Worm (Caenorhabditis elegans) whole organism, early embryonic: ENCODE measurements around the gene srsx-37.
"Not testable (repeated sequence)": the region's sequence is repeated elsewhere in the genome, so short reads cannot be mapped to it uniquely, and the experiment has no call there.

Experiments
- B0310.2 ChIP-seq: sonication (generic microtip); optimal IDR thresholded peaks from 2 replicates; lab custom pipeline; 2016; ENCODE audit warnings: mild to moderate bottlenecking, missing genetic modification characterization, missing compliant biosample characterization
- F13C5.2 ChIP-seq: sonication (generic microtip); optimal IDR thresholded peaks from 2 replicates; lab custom pipeline; 2017; ENCODE audit warnings: mild to moderate bottlenecking, missing genetic modification characterization, inconsistent platforms, missing compliant biosample characterization
- aly-1 ChIP-seq: sonication (generic microtip); optimal IDR thresholded peaks from 2 replicates; lab custom pipeline; 2016; ENCODE audit warnings: missing genetic modification characterization, missing compliant biosample characterization
- ama-1 ChIP-seq: fragments of 150-350 bp; optimal IDR thresholded peaks from 2 replicates; lab custom pipeline; 2014
- ceh-13 ChIP-seq: fragments of 200-800 bp; sonication (Bioruptor generic); optimal IDR thresholded peaks from 2 replicates; lab custom pipeline; 2018; ENCODE audit warnings: mild to moderate bottlenecking, missing genetic modification characterization, missing compliant biosample characterization
- ceh-36 ChIP-seq: sonication (generic microtip); optimal IDR thresholded peaks from 2 replicates; lab custom pipeline; 2016; ENCODE audit warnings: missing genetic modification characterization, inconsistent platforms, missing compliant biosample characterization
- ets-7 ChIP-seq: sonication (generic microtip); optimal IDR thresholded peaks from 2 replicates; lab custom pipeline; 2016; ENCODE audit warnings: missing genotype, missing genetic modification characterization, missing compliant biosample characterization
- flt-1 ChIP-seq: fragments of 200-800 bp; sonication (Bioruptor generic); IDR thresholded peaks from 2 replicates; pipeline ENCODE4 v1.3.6; 2022; ENCODE audit warnings: missing genetic modification characterization, missing compliant biosample characterization
- hmbx-1 ChIP-seq: sonication (generic microtip); optimal IDR thresholded peaks from 2 replicates; lab custom pipeline; 2016; ENCODE audit warnings: mild to moderate bottlenecking, missing genetic modification characterization, missing compliant biosample characterization
- hmg-4 ChIP-seq: fragments of 200-800 bp; sonication (Bioruptor generic); optimal IDR thresholded peaks from 2 replicates; lab custom pipeline; 2018; ENCODE audit warnings: mild to moderate bottlenecking, missing genetic modification characterization, missing compliant biosample characterization
- hnd-1 ChIP-seq: sonication (generic microtip); optimal IDR thresholded peaks from 2 replicates; lab custom pipeline; 2016; ENCODE audit warnings: missing genetic modification characterization, missing compliant biosample characterization
- pes-1 ChIP-seq: fragments of 200-800 bp; sonication (Bioruptor generic); IDR thresholded peaks from 2 replicates; pipeline ENCODE4 v1.3.6; 2022; ENCODE audit warnings: missing genetic modification reagents, missing genetic modification characterization, missing compliant biosample characterization
- scrt-1 ChIP-seq: fragments of 200-800 bp; sonication (Bioruptor generic); IDR thresholded peaks from 2 replicates; pipeline ENCODE4 v1.3.6; 2022; ENCODE audit warnings: missing genetic modification characterization, missing compliant biosample characterization
- sea-1 ChIP-seq: fragments of 200-800 bp; sonication (Bioruptor generic); conservative IDR thresholded peaks from 2 replicates; pipeline ENCODE4 v1.3.6; 2022; ENCODE audit warnings: missing genetic modification characterization, missing compliant biosample characterization
- tbx-11 ChIP-seq: fragments of 200-800 bp; sonication (Bioruptor generic); IDR thresholded peaks from 2 replicates; pipeline ENCODE4 v1.3.6; 2022; ENCODE audit warnings: missing genetic modification characterization, missing compliant biosample characterization
- tbx-37 ChIP-seq: fragments of 200-800 bp; sonication (Bioruptor generic); conservative IDR thresholded peaks from 2 replicates; pipeline ENCODE4 v1.3.6; 2022; ENCODE audit warnings: missing genetic modification reagents, missing genetic modification characterization, missing compliant biosample characterization
- tra-4 ChIP-seq: sonication (generic microtip); optimal IDR thresholded peaks from 2 replicates; lab custom pipeline; 2017; ENCODE audit warnings: missing genetic modification characterization, missing compliant biosample characterization

Gene srsx-37

DNA sequence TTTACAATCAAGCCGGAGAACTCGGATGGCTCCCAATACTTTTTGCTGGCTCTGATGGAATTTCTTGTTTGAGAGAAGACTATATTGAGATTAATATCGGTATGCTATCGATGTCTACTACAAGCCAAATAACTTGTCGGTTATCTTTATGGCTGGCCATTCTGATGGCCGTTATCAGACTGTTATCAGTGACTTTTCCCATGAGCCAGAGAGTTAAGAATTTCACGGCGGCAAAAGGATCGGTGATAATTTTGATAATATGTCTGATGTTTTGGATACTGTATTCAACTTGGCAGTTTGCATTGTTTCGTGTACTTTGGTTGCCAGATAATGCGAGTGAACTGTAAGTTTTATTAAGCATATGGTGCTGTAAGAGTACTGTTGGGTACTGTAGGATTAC lies 32.7 kb downstream of the srsx-37 start:
- TF ChIP-seq tbx-11 (GFP tag; lab: Robert Waterston, UW) (no peak), ceh-36 (tag; lab: Kevin White, UChicago) (no peak), hmbx-1 (tag; lab: Kevin White, UChicago) (no peak), F13C5.2 (tag; lab: Kevin White, UChicago) (no peak), hnd-1 (no peak), tra-4 (tag; lab: Kevin White, UChicago) (no peak), pes-1 (GFP tag; lab: Robert Waterston, UW) (no peak), sea-1 (no peak), ceh-13 (no peak), ama-1 (lab: Kevin White, UChicago) (no peak), flt-1 (GFP tag; lab: Robert Waterston, UW) (no peak), aly-1 (tag; lab: Kevin White, UChicago) (no peak)

DNA sequence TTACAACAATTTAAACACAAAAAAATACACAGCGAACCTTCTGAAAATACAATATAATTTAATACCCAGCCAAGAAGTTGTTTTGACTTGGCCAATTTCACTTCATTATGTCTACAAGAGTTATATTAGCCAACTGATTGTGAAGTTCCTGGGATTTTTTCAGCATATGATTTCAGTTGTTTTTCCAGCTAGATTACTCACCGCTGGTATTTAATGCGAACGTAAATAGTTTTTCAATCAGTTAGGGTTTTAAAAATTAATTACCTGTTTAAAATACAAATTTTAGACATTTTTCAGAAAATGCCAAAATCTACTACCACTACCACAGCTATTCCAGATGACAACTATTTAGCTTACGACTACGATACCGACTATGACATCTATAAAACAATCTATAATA lies 33.3 kb downstream of the srsx-37 start, which contains the start of gene srw-14:
Gene srw-14 (plus strand): TSS at position 301 of the 400 bp plus-strand sequence.
- TF ChIP-seq ama-1 (lab: Kevin White, UChicago) (no peak), tbx-11 (GFP tag; lab: Robert Waterston, UW) (no peak), hmg-4 (GFP tag; lab: Kevin White, UChicago) (no peak), aly-1 (tag; lab: Kevin White, UChicago) (no peak), hmbx-1 (tag; lab: Kevin White, UChicago) (no peak), pes-1 (GFP tag; lab: Robert Waterston, UW) (no peak), scrt-1 (no peak), sea-1 (no peak), tbx-37 (GFP tag; lab: Robert Waterston, UW) (no peak), ceh-13 (no peak), flt-1 (GFP tag; lab: Robert Waterston, UW) (no peak), ceh-36 (tag; lab: Kevin White, UChicago) (no peak), tra-4 (tag; lab: Kevin White, UChicago) (no peak), hnd-1 (no peak), ets-7 (no peak), B0310.2 (tag; lab: Kevin White, UChicago) (no peak)

- TF ChIP-seq tbx-37 (GFP tag; lab: Robert Waterston, UW): no peak
- no peak for TF ChIP-seq aly-1 (tag; lab: Kevin White, UChicago)
- TF ChIP-seq ama-1 (lab: Kevin White, UChicago): no peak
- TF ChIP-seq flt-1 (GFP tag; lab: Robert Waterston, UW): no peak
- TF ChIP-seq ceh-13: no peak
- TF ChIP-seq pes-1 (GFP tag; lab: Robert Waterston, UW): no peak
- TF ChIP-seq B0310.2 (tag; lab: Kevin White, UChicago): no peak
- TF ChIP-seq ceh-36 (tag; lab: Kevin White, UChicago): no peak
- no peak for TF ChIP-seq hnd-1
- TF ChIP-seq ets-7: no peak
- TF ChIP-seq scrt-1: no peak
- no peak for TF ChIP-seq sea-1
- TF ChIP-seq hmg-4 (GFP tag; lab: Kevin White, UChicago): no peak
- TF ChIP-seq hmbx-1 (tag; lab: Kevin White, UChicago): no peak
- TF ChIP-seq F13C5.2 (tag; lab: Kevin White, UChicago): no peak
- no peak for TF ChIP-seq tbx-11 (GFP tag; lab: Robert Waterston, UW)
Observed at ce11 chrV:15223668-15224067, 35.3 kb downstream of the srsx-37 start, which contains the start of gene srw-24. TSS of gene srw-24 (plus strand) at chrV:15223968.

- TF ChIP-seq ceh-36 (tag; lab: Kevin White, UChicago): no peak
- no peak for TF ChIP-seq sea-1
- no peak for TF ChIP-seq scrt-1
- TF ChIP-seq tbx-37 (GFP tag; lab: Robert Waterston, UW): no peak
- TF ChIP-seq aly-1 (tag; lab: Kevin White, UChicago): no peak
- no peak for TF ChIP-seq hnd-1
- no peak for TF ChIP-seq pes-1 (GFP tag; lab: Robert Waterston, UW)
- TF ChIP-seq flt-1 (GFP tag; lab: Robert Waterston, UW): no peak
- no peak for TF ChIP-seq tra-4 (tag; lab: Kevin White, UChicago)
- TF ChIP-seq hmbx-1 (tag; lab: Kevin White, UChicago): no peak
- TF ChIP-seq ets-7: no peak
- TF ChIP-seq ama-1 (lab: Kevin White, UChicago): no peak
- TF ChIP-seq F13C5.2 (tag; lab: Kevin White, UChicago): no peak
- TF ChIP-seq B0310.2 (tag; lab: Kevin White, UChicago): no peak
- no peak for TF ChIP-seq tbx-11 (GFP tag; lab: Robert Waterston, UW)
- no peak for TF ChIP-seq ceh-13
- TF ChIP-seq hmg-4 (GFP tag; lab: Kevin White, UChicago): no peak
Observed at ce11 chrV:15221330-15221729, 37.6 kb downstream of the srsx-37 start, which contains the start of gene irld-25. TSS of gene irld-25 (plus strand) at chrV:15221630.

DNA sequence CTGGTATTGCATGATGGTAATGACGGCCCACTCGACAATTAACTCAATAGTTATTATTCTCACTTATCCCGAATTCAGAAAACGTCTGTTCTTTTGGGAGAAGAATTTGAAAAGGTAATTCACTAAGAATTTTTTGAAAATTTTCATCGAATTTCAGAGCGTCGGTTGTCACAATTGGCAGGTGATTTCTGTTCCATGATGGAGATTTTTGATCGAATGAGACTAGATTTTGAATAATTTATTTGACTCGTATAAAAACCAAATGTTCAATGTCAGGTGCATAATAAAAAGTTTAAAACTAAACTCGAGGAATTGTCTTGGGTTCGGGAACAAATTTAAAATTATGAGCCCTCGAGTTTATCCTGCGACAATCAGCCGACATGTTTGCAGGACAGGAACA lies 42.2 kb downstream of the srsx-37 start, which contains the start of gene sri-25:
Gene sri-25 (plus strand): TSS at position 301 of the 400 bp plus-strand sequence.
- TF ChIP-seq aly-1 (tag; lab: Kevin White, UChicago) (no peak), ceh-13 (no peak), B0310.2 (tag; lab: Kevin White, UChicago) (no peak), hnd-1 (no peak), hmg-4 (GFP tag; lab: Kevin White, UChicago) (no peak), flt-1 (GFP tag; lab: Robert Waterston, UW) (no peak), tra-4 (tag; lab: Kevin White, UChicago) (no peak), ets-7 (no peak), ceh-36 (tag; lab: Kevin White, UChicago) (no peak)

DNA sequence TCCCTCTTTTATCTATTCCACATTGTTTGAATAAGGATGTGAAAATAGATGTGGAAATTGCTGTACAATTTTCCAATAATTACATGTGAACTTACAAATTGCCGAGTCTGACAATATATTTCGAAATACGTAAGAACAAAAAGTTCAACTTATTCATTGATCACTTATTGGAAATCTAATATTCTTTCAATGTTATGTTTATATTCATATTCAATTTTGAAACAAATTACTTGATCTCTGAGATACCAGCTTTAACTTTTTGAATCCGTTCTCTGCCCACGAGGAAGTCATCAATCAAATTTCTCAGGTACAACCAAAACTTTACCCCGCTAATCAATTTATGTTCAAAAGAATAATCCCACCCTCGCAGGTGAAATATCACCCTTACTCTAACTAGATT lies 43.8 kb downstream of the srsx-37 start, which contains the start of gene sri-26:
Gene sri-26 (plus strand): TSS at position 301 of the 400 bp plus-strand sequence.
- not testable (repeated sequence) for TF ChIP-seq flt-1 (GFP tag; lab: Robert Waterston, UW); hmg-4 (GFP tag; lab: Kevin White, UChicago); ets-7

- not testable (repeated sequence) for TF ChIP-seq hnd-1; aly-1 (tag; lab: Kevin White, UChicago); pes-1 (GFP tag; lab: Robert Waterston, UW)
Observed at ce11 chrV:15211869-15212268, 47.1 kb downstream of the srsx-37 start, which contains the start of gene sri-24. TSS of gene sri-24 (plus strand) at chrV:15212169.
